Fruit fly (Drosophila melanogaster): Measurements from ENCODE around the gene dmGlut.

DNA sequence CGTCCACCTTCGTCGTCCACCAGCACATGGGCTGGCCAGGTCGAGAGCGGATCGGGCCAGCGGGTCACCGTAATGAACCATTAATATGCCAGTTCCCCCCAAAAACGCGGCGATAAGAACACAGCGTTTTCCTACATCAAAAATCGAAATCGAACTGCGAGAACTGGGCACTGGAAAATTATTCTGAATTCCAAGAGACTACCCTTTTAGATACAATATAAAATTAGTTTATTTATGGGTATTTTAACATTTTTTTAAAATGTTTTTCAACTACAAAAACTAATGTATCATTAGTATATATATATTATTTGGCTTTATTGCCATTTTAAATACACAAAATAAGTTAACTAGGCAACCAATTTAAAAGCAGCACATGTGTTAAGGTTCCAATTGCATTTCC lies 51.5 kb downstream of the dmGlut start:
- TF ChIP-seq CG12768 (GFP tag; optimal IDR thresholded peaks at IDR 0.05) (no peak), Mnt (GFP tag; optimal IDR thresholded peaks at IDR 0.05) (no peak), CG1620 (GFP tag; optimal IDR thresholded peaks at IDR 0.05) (no peak), CG33017 (tag; optimal IDR thresholded peaks at IDR 0.05) (no peak), kay (GFP tag; ENCODE audit: borderline replicate concordance) (no peak), Clk (GFP tag; optimal IDR thresholded peaks at IDR 0.05) (no peak), bab1 (GFP tag; optimal IDR thresholded peaks at IDR 0.05) (no peak), CG14711 (tag; optimal IDR thresholded peaks at IDR 0.05) (no peak), pad (GFP tag; optimal IDR thresholded peaks at IDR 0.05) (no peak), CG5204 (GFP tag; optimal IDR thresholded peaks at IDR 0.05) (no peak), Crg-1 (GFP tag; optimal IDR thresholded peaks at IDR 0.05) (no peak), Hr96 (GFP tag; optimal IDR thresholded peaks at IDR 0.05) (no peak), cnc (optimal IDR thresholded peaks at IDR 0.05) (no peak), tj (GFP tag; optimal IDR thresholded peaks at IDR 0.05) (no peak)
